Worm (Caenorhabditis elegans): ENCODE measurements around the gene jmjd-5.

ce11 chrV:11170564-11171329 is 43.5 kb downstream of the jmjd-5 start:
- TF ChIP-seq hlh-30 (tag; optimal IDR thresholded peaks at IDR 0.05; ENCODE audit: insufficient read depth) (no peak), ama-1 (optimal IDR thresholded peaks at IDR 0.05) (no peak), nhr-111 (GFP tag; optimal IDR thresholded peaks at IDR 0.05) (no peak), egl-27 (tag; optimal IDR thresholded peaks at IDR 0.05) (no peak), mxl-2 (GFP tag; conservative IDR thresholded peaks at IDR 0.05) (no peak), hif-1 (tag; optimal IDR thresholded peaks at IDR 0.05) (no peak), set-16 (GFP tag; IDR thresholded peaks at IDR 0.05) (no peak)
